Worm (Caenorhabditis elegans) whole organism, late embryonic: Measurements from ENCODE around the gene tmbi-4.

Experiments used
- ceh-30 ChIP-seq: fragments of 150-350 bp; optimal IDR thresholded peaks from 2 replicates; lab custom pipeline; 2014; ENCODE audit warnings: missing biosample characterization, missing genetic modification characterization
- ceh-6 ChIP-seq: fragments of 200-800 bp; sonication (Bioruptor generic); optimal IDR thresholded peaks from 2 replicates; lab custom pipeline; 2018; ENCODE audit warnings: mild to moderate bottlenecking, missing genetic modification characterization, missing compliant biosample characterization

DNA sequence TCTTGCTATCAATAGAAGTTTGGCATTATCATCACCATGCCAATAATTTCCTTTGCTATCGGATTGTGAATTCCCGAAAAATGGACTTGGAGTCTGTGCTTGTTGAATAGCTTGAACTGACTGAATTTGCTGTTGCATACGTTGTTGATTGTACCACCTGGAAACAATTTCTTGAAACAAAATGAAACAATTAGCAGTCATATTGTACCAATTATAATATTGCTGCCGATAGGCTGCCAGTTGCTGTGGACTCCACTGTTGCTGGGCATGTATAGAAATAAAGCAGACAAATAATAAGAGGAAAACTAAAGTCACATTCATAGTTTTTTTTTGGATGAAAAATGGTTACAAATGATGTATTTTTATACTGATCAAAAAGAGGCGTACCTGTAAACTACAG is 16.4 kb downstream of the tmbi-4 start, which contains the start of gene B0563.10:
- TF ChIP-seq ceh-30 (tag; lab: Kevin White, UChicago), result no peak
- TF ChIP-seq ceh-6 (GFP tag; lab: Kevin White, UChicago), result no peak
